Fruit fly (Drosophila melanogaster) whole organism, embryonic: Measurements from ENCODE around the gene CG34238.
A peak's percentile ranks its signal among the peaks of the same experiment; 100 is the strongest.

Source experiments
- BtbVII ChIP-seq: fragments of 200-800 bp; sonication (Bioruptor generic); optimal IDR thresholded peaks from 3 replicates; lab custom pipeline; 2017; ENCODE audit warnings: missing biosample characterization, mild to moderate bottlenecking, missing genetic modification characterization
- CG1233 ChIP-seq: fragments of 200-800 bp; sonication (Bioruptor generic); optimal IDR thresholded peaks from 4 replicates; lab custom pipeline; 2018; ENCODE audit warnings: missing biosample characterization, mild to moderate bottlenecking, missing genetic modification characterization
- CG17612 ChIP-seq: fragments of 200-800 bp; sonication (Bioruptor generic); IDR thresholded peaks from 2 replicates; pipeline ENCODE4 v1.3.6; 2022; ENCODE audit warnings: missing biosample characterization, missing genetic modification characterization
- CG6765 ChIP-seq: fragments of 200-800 bp; sonication (Bioruptor generic); optimal IDR thresholded peaks from 3 replicates; lab custom pipeline; 2017; ENCODE audit warnings: missing biosample characterization, mild to moderate bottlenecking, missing genetic modification characterization
- HHEX ChIP-seq: fragments of 200-800 bp; sonication (Bioruptor generic); optimal IDR thresholded peaks from 3 replicates; lab custom pipeline; 2017; ENCODE audit warnings: missing biosample characterization, mild to moderate bottlenecking, missing genetic modification characterization, missing genetic modification reagents
- HLH4C ChIP-seq: fragments of 200-800 bp; sonication (Bioruptor generic); IDR thresholded peaks from 3 replicates; pipeline ENCODE4 v1.3.6; 2022; ENCODE audit warnings: missing biosample characterization, missing genetic modification characterization; ENCODE audit not compliant: partially characterized antibody
- Poxn ChIP-seq: fragments of 200-800 bp; sonication (Bioruptor generic); IDR thresholded peaks from 2 replicates; pipeline ENCODE4 v1.3.6; 2022; ENCODE audit warnings: missing biosample characterization, missing genetic modification characterization
- insv ChIP-seq, 2 experiments: fragments of 200-800 bp; sonication (Bioruptor generic); optimal IDR thresholded peaks; 3 replicates each; lab custom pipeline; 2016 to 2018; ENCODE audit warnings: missing biosample characterization in 2 of 2, missing genetic modification characterization in 2 of 2
- phol ChIP-seq: fragments of 200-800 bp; sonication (Bioruptor generic); optimal IDR thresholded peaks from 3 replicates; lab custom pipeline; 2018; ENCODE audit warnings: missing biosample characterization, mild to moderate bottlenecking, missing genetic modification characterization, moderate library complexity
- repo ChIP-seq: fragments of 200-800 bp; sonication (Bioruptor generic); optimal IDR thresholded peaks from 2 replicates; lab custom pipeline; 2016; ENCODE audit warnings: missing biosample characterization, missing genetic modification characterization
- sisA ChIP-seq: fragments of 200-800 bp; sonication (Bioruptor generic); IDR thresholded peaks from 2 replicates; pipeline ENCODE4 v1.3.6; 2022; ENCODE audit warnings: missing biosample characterization, missing genetic modification characterization
- sob ChIP-seq: fragments of 200-800 bp; sonication (Bioruptor generic); IDR thresholded peaks from 2 replicates; pipeline ENCODE4 v1.3.6; 2022; ENCODE audit warnings: missing biosample characterization, missing genetic modification characterization
- sqz ChIP-seq: fragments of 200-800 bp; sonication (Bioruptor generic); optimal IDR thresholded peaks from 3 replicates; lab custom pipeline; 2018; ENCODE audit warnings: missing biosample characterization, mild to moderate bottlenecking, missing genetic modification characterization
- tio ChIP-seq: fragments of 200-800 bp; sonication (Bioruptor generic); optimal IDR thresholded peaks from 2 replicates; lab custom pipeline; 2017; ENCODE audit warnings: missing biosample characterization, missing genetic modification characterization, inconsistent platforms

dm6 chr3L:10674145-10674547 lies 47.8 kb downstream of the CG34238 start:
- TF ChIP-seq Poxn (GFP tag; lab: Robert Waterston, UW) (no peak), tio (GFP tag; lab: Kevin White, UChicago) (no peak), sisA (no peak), sqz (no peak), sob (GFP tag; lab: Robert Waterston, UW) (no peak), HHEX (peak; percentile 15), repo (GFP tag; lab: Kevin White, UChicago) (no peak), BtbVII (GFP tag; lab: Kevin White, UChicago) (no peak), CG17612 (no peak), HLH4C (no peak), CG6765 (GFP tag; lab: Kevin White, UChicago) (no peak), phol (tag; lab: Kevin White, UChicago) (no peak), CG1233 (no peak), insv (GFP tag; optimal IDR thresholded peaks at IDR 0.05; lab: Kevin White, UChicago) (no peak)
